Worm (Caenorhabditis elegans): Measurements from ENCODE around the gene srh-167.
A peak's percentile ranks its signal among the peaks of the same experiment; 100 is the strongest.

Gene srh-167

DNA sequence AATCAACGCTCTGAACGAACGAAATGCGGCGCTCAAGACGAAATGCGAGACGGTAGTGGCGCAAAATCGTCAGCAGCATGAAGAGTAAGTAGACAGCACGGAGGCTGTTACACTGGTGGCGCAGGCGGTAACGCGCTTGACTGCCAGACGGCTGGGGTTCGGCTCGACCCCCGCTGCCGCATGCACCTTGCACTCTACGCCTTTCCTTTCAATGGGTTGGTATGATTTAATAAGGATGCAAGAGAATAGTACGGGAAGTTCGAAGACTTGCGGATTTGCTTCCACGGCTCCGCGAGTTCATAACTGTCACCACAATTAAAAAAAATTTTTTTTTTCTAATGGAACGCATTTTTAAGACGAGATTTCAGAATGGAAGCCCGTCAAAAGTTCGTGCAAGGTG is 36.5 kb downstream of the srh-167 start:
- TF ChIP-seq elt-4 (tag; optimal IDR thresholded peaks at IDR 0.05) (peak; percentile 81), ceh-2 (tag; optimal IDR thresholded peaks at IDR 0.05) (peak; percentile 26), ceh-48 (tag; optimal IDR thresholded peaks at IDR 0.05) (no peak), ceh-31 (tag; optimal IDR thresholded peaks at IDR 0.05) (peak; percentile 47), ceh-24 (tag; optimal IDR thresholded peaks at IDR 0.05) (no peak), ref-2 (tag; optimal IDR thresholded peaks at IDR 0.05) (peak; percentile 46), gmeb-2 (tag; optimal IDR thresholded peaks at IDR 0.05) (peak; percentile 69), hlh-8 (tag; optimal IDR thresholded peaks at IDR 0.05) (peak; percentile 44), K02D7.2 (tag; optimal IDR thresholded peaks at IDR 0.05) (peak; percentile 35), F13H6.1 (tag; optimal IDR thresholded peaks at IDR 0.05) (peak; percentile 27), pha-2 (tag; optimal IDR thresholded peaks at IDR 0.05) (peak; percentile 78), ceh-6 (GFP tag; optimal IDR thresholded peaks at IDR 0.05) (peak; percentile 71), npax-4 (tag; optimal IDR thresholded peaks at IDR 0.05) (peak; percentile 38), ztf-16 (tag; optimal IDR thresholded peaks at IDR 0.05) (peak; percentile 61), pat-9 (tag; optimal IDR thresholded peaks at IDR 0.05) (peak; percentile 65), C08G9.2 (tag; optimal IDR thresholded peaks at IDR 0.05) (peak; percentile 58), ceh-45 (GFP tag; IDR thresholded peaks at IDR 0.05) (peak; percentile 54; the same call in 1 of the 2 replicates), ceh-18 (tag; optimal IDR thresholded peaks at IDR 0.05) (peak; percentile 71), hlh-30 (tag; optimal IDR thresholded peaks at IDR 0.05; ENCODE audit: insufficient read depth) (peak; percentile 9), C38D4.7 (GFP tag; optimal IDR thresholded peaks at IDR 0.05) (peak; percentile 34), dve-1 (tag; optimal IDR thresholded peaks at IDR 0.05) (peak; percentile 48), ceh-9 (tag; optimal IDR thresholded peaks at IDR 0.05) (peak; percentile 12), ceh-22 (tag; optimal IDR thresholded peaks at IDR 0.05) (no peak), K09A11.1 (tag; optimal IDR thresholded peaks at IDR 0.05; ENCODE audit: insufficient read depth) (no peak), tbx-2 (tag; optimal IDR thresholded peaks at IDR 0.05) (peak; percentile 71), hlh-6 (tag; optimal IDR thresholded peaks at IDR 0.05) (peak; percentile 73), dmd-4 (tag; optimal IDR thresholded peaks at IDR 0.05; ENCODE audit: borderline replicate concordance) (no peak), fkh-6 (tag; optimal IDR thresholded peaks at IDR 0.05) (peak; percentile 48), ceh-14 (tag; optimal IDR thresholded peaks at IDR 0.05) (peak; percentile 29), pag-3 (tag; optimal IDR thresholded peaks at IDR 0.05; ENCODE audit: borderline replicate concordance) (peak; percentile 21), sdc-2 (tag; optimal IDR thresholded peaks at IDR 0.05) (peak; percentile 58), fkh-10 (GFP tag; optimal IDR thresholded peaks at IDR 0.05) (no peak), ama-1 (optimal IDR thresholded peaks at IDR 0.05) (no peak), tbx-7 (tag; optimal IDR thresholded peaks at IDR 0.05) (no peak), lin-11 (tag; optimal IDR thresholded peaks at IDR 0.05) (peak; percentile 45), ahr-1 (tag; optimal IDR thresholded peaks at IDR 0.05) (no peak), elt-2 (tag; optimal IDR thresholded peaks at IDR 0.05) (peak; percentile 61), unc-86 (tag; optimal IDR thresholded peaks at IDR 0.05) (peak; percentile 45), T23F11.4 (GFP tag; optimal IDR thresholded peaks at IDR 0.05) (no peak), nhr-232 (tag; optimal IDR thresholded peaks at IDR 0.05) (peak; percentile 70), nfya-1 (tag; optimal IDR thresholded peaks at IDR 0.05) (peak; percentile 25), hlh-15 (tag; optimal IDR thresholded peaks at IDR 0.05) (peak; percentile 34), eyg-1 (tag; optimal IDR thresholded peaks at IDR 0.05) (peak; percentile 59), Y22D7AL.16 (tag; optimal IDR thresholded peaks at IDR 0.05) (peak; percentile 52), ceh-34 (tag; optimal IDR thresholded peaks at IDR 0.05) (peak; percentile 69), hlh-13 (GFP tag; optimal IDR thresholded peaks at IDR 0.05) (peak; percentile 11), nhr-11 (tag; optimal IDR thresholded peaks at IDR 0.05) (no peak), mec-3 (tag; optimal IDR thresholded peaks at IDR 0.05; ENCODE audit: borderline replicate concordance) (no peak), unc-55 (GFP tag; optimal IDR thresholded peaks at IDR 0.05) (no peak), sox-4 (tag; optimal IDR thresholded peaks at IDR 0.05) (peak; percentile 47), pha-4 (tag; optimal IDR thresholded peaks at IDR 0.05) (no peak), che-1 (tag; optimal IDR thresholded peaks at IDR 0.05) (peak; percentile 64), zip-5 (tag; optimal IDR thresholded peaks at IDR 0.05) (peak; percentile 38)

Data from whole organism, late embryonic.